Worm (Caenorhabditis elegans) whole organism, late embryonic: ENCODE results near the gene F43C11.7.

Experiments
- ahr-1 ChIP-seq: sonication (generic microtip); optimal IDR thresholded peaks from 2 replicates; lab custom pipeline; 2016; ENCODE audit warnings: missing genetic modification characterization, missing compliant biosample characterization
- ceh-9 ChIP-seq: sonication (generic microtip); optimal IDR thresholded peaks from 2 replicates; lab custom pipeline; 2016; ENCODE audit warnings: mild to moderate bottlenecking, missing genetic modification characterization, inconsistent platforms, missing compliant biosample characterization
- fkh-10 ChIP-seq: fragments of 150-350 bp; optimal IDR thresholded peaks from 2 replicates; lab custom pipeline; 2014; ENCODE audit warnings: missing biosample characterization, missing genetic modification reagents, missing genetic modification characterization
- npax-4 ChIP-seq: sonication (generic microtip); optimal IDR thresholded peaks from 2 replicates; lab custom pipeline; 2016; ENCODE audit warnings: missing genetic modification characterization, missing compliant biosample characterization
- pax-1 ChIP-seq: fragments of 150-350 bp; optimal IDR thresholded peaks from 2 replicates; lab custom pipeline; 2014; ENCODE audit warnings: missing biosample characterization, missing genetic modification characterization
- ttx-3 ChIP-seq: sonication (generic microtip); optimal IDR thresholded peaks from 2 replicates; lab custom pipeline; 2016; ENCODE audit warnings: missing genetic modification reagents, missing genetic modification characterization, missing compliant biosample characterization
- ztf-16 ChIP-seq: sonication (generic microtip); optimal IDR thresholded peaks from 2 replicates; lab custom pipeline; 2017; ENCODE audit warnings: missing genetic modification characterization, missing compliant biosample characterization

ce11 chrII:2306741-2307140 is 29.0 kb upstream of the F43C11.7 start, which contains the start of gene B0281.3:
- TF ChIP-seq npax-4 (no peak), ahr-1 (tag; lab: Kevin White, UChicago) (no peak), fkh-10 (GFP tag; lab: Kevin White, UChicago) (no peak), ztf-16 (tag; lab: Kevin White, UChicago) (no peak), ttx-3 (no peak), pax-1 (no peak), ceh-9 (tag; lab: Kevin White, UChicago) (no peak)
